Worm (Caenorhabditis elegans): ENCODE data around the gene srz-18.

ce11 chrV:20648868-20649267, 22.4 kb downstream of the srz-18 start:
- TF ChIP-seq unc-39 (tag; optimal IDR thresholded peaks at IDR 0.05) (no peak), elt-1 (tag; optimal IDR thresholded peaks at IDR 0.05; ENCODE audit: borderline replicate concordance, insufficient read depth) (no peak), zip-8 (tag; optimal IDR thresholded peaks at IDR 0.05) (no peak), ztf-11 (tag; optimal IDR thresholded peaks at IDR 0.05) (no peak), mls-2 (tag; optimal IDR thresholded peaks at IDR 0.05) (no peak), mab-5 (tag; optimal IDR thresholded peaks at IDR 0.05) (no peak), mep-1 (tag; optimal IDR thresholded peaks at IDR 0.05) (no peak), unc-62 (GFP tag; optimal IDR thresholded peaks at IDR 0.05) (no peak), nhr-237 (tag; optimal IDR thresholded peaks at IDR 0.05) (no peak)

Data from whole organism, mixed stage, embryonic.